Worm (Caenorhabditis elegans): ENCODE results near the gene F32D8.5.

- TF ChIP-seq unc-62 (GFP tag; optimal IDR thresholded peaks at IDR 0.05): no peak
- TF ChIP-seq lin-15B (tag; optimal IDR thresholded peaks at IDR 0.05): no peak
- no peak for TF ChIP-seq jun-1 (tag; optimal IDR thresholded peaks at IDR 0.05)
- no peak for TF ChIP-seq ZK546.5 (tag; optimal IDR thresholded peaks at IDR 0.05)
- TF ChIP-seq elt-3 (tag; optimal IDR thresholded peaks at IDR 0.05): no peak
- no peak for TF ChIP-seq ama-1 (optimal IDR thresholded peaks at IDR 0.05)
- TF ChIP-seq ztf-4 (tag; optimal IDR thresholded peaks at IDR 0.05): no peak
- no peak for TF ChIP-seq fos-1 (tag; optimal IDR thresholded peaks at IDR 0.05)
- TF ChIP-seq fkh-10 (GFP tag; optimal IDR thresholded peaks at IDR 0.05): no peak
- TF ChIP-seq R02D3.7 (tag; optimal IDR thresholded peaks at IDR 0.05): no peak
- no peak for TF ChIP-seq nhr-76 (tag; optimal IDR thresholded peaks at IDR 0.05)
- TF ChIP-seq nhr-25 (tag; optimal IDR thresholded peaks at IDR 0.05): no peak
- TF ChIP-seq elt-1 (tag; optimal IDR thresholded peaks at IDR 0.05): no peak
- TF ChIP-seq skn-1 (tag; optimal IDR thresholded peaks at IDR 0.05): no peak
Observed at ce11 chrV:10890980-10891379, 3.6 kb upstream of the F32D8.5 start, which contains the start of gene F32D8.12.

All from whole organism, L3 larva.